Worm (Caenorhabditis elegans): Measurements from ENCODE around the gene rps-22.

rps-22 gene

DNA sequence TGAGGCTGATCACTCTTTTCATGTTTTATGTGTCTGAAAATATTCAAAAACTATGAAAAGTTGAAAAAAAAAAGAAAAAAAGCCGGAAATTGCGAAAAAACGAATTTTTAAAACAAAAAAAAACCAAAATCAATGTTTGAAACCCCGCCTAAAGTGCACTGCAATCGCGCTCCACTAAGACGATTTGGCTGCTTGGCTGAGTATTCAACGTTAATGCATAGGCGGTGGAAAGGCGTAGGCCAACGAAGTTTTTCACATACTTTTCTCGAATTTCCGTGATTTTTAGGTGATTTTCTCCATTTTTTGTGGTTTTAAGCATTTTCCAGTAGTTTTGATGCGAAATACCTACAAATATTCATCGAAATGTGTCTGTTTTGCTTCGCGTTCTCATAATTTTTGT is at the start of gene rps-22, which contains the start of gene polh-1:
Gene rps-22 (plus strand): TSS at position 300 of the 400 bp plus-strand sequence.
Gene polh-1 (minus strand): TSS at position 34 of the 400 bp plus-strand sequence.
- no peak for TF ChIP-seq klf-2 (GFP tag; conservative IDR thresholded peaks at IDR 0.05)
- peak; percentile 72 for TF ChIP-seq cog-1 (tag; optimal IDR thresholded peaks at IDR 0.05)
- peak; percentile 65; the same call in 1 of the 2 replicates for TF ChIP-seq flt-1 (GFP tag; IDR thresholded peaks at IDR 0.05)
- no peak for TF ChIP-seq ztf-29 (GFP tag; IDR thresholded peaks at IDR 0.05)
- TF ChIP-seq ztf-23 (GFP tag; IDR thresholded peaks at IDR 0.05) = peak; percentile 50

DNA sequence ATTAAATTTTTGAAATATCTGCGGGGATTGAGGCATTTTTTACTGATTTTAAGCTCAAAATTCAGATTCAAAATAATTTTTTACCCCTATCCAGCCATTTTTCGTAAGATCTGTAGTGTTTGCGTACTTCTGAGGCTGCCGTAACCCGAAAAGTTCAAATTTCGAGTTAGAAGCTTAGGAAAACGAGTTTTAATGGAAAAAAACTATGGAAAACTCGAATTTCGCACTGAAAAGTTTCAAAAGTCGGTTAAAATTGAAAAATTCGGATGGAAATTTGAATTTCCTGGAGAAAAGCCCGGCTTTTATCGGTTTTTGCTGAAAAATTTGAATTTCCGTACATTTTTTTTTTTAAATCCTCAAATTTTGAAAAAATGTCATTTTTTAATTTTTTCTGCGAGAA is 46.4 kb upstream of the rps-22 start:
- TF ChIP-seq cog-1 (tag; optimal IDR thresholded peaks at IDR 0.05) (no peak), ztf-29 (GFP tag; IDR thresholded peaks at IDR 0.05) (no peak), flt-1 (GFP tag; IDR thresholded peaks at IDR 0.05) (no peak), tab-1 (GFP tag; IDR thresholded peaks at IDR 0.05) (no peak), T22C8.4 (GFP tag; IDR thresholded peaks at IDR 0.05) (no peak), ref-1 (GFP tag; conservative IDR thresholded peaks at IDR 0.05) (no peak), med-1 (GFP tag; optimal IDR thresholded peaks at IDR 0.05; ENCODE audit: insufficient read depth) (no peak), ztf-23 (GFP tag; IDR thresholded peaks at IDR 0.05) (no peak), klf-2 (GFP tag; conservative IDR thresholded peaks at IDR 0.05) (no peak)

DNA sequence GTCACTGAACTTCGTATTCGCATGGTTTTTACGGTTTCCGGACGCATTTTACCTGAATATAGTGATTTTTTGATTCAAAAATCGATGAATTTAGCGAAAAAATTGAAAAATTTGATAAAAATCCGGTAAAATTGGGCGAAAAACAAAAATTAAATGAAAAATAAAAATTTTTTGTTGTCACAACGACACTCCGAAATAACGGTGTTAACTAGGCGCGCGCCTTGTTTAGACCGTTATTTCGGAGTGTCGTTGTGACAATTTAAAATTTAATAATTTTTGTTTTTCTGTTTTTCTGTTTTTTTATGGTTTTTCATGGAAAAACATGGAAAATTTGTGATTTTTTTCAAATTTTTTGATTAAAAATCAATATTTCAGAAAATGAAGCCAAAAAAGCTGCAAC is 44.7 kb upstream of the rps-22 start, which contains the start of the genes B0524.6 and pqn-41:
Gene B0524.6 (minus strand): TSS at position 52 of the 400 bp plus-strand sequence.
Gene pqn-41 (plus strand): TSS at position 370 of the 400 bp plus-strand sequence.
- no peak for TF ChIP-seq ref-1 (GFP tag; conservative IDR thresholded peaks at IDR 0.05)
- TF ChIP-seq med-1 (GFP tag; optimal IDR thresholded peaks at IDR 0.05; ENCODE audit: insufficient read depth) = no peak
- no peak for TF ChIP-seq T22C8.4 (GFP tag; IDR thresholded peaks at IDR 0.05)
- no peak for TF ChIP-seq flt-1 (GFP tag; IDR thresholded peaks at IDR 0.05)
- no peak for TF ChIP-seq tab-1 (GFP tag; IDR thresholded peaks at IDR 0.05)

DNA sequence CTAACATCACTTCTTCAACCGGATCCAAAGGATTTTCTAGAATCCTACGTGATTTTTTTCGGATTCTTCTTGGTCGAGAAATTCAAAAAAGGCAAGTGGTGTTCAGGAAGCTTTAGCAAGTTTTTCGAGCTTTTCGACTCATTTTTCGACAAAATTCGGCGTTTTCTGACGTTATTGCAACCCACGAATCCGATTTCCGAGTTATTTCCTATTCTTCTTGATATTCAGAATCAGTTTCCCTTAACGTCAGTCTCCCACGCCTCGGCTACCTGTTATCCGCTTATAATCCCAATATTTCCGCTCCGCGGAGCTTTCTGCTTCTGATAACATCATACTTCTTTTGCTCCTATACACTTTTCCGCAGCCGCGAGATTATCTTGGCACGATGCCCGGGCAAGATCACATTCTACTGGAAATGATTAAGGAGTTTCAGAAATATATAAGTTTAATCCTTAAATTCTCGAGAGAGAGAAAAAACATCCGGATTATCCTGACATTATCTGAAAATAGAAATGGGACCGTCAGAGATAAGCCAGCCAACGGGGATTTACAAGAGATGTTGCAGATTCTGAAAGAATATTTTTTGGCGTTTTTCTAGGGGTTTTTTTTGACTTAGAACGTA is 31.9 kb upstream of the rps-22 start:
- TF ChIP-seq med-1 (GFP tag; optimal IDR thresholded peaks at IDR 0.05; ENCODE audit: insufficient read depth) (no peak), cog-1 (tag; optimal IDR thresholded peaks at IDR 0.05) (no peak)

DNA sequence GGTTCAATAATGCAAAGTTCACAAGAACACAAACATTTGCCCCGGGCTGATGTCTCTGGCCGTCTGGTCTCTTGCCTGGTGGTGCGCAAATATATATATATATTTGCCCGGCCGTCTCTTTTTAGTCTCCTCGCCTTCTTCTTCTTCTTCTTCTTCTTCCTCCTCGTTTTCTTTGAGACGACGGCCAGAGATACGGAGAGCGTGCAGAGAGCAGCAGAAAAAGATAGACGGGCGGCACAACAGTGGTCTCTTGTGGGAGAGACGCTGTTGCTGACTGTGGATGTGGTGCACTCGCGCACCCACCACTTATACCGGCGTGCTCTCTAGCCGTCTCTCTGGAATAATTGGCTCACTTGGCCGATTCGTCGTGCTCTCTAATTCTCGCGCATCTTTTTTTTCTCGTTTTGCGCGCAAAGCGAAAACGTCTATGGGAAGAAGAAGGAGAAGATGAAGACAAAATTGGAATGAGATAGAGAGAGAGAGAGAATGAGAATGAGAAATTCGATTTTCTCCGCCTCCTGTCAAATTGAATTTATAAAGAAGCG is 29.1 kb upstream of the rps-22 start:
- TF ChIP-seq flt-1 (GFP tag; IDR thresholded peaks at IDR 0.05) = peak; percentile 63; the same call in 1 of the 2 replicates
- no peak for TF ChIP-seq ref-1 (GFP tag; conservative IDR thresholded peaks at IDR 0.05)
- TF ChIP-seq cog-1 (tag; optimal IDR thresholded peaks at IDR 0.05) = peak; percentile 95

DNA sequence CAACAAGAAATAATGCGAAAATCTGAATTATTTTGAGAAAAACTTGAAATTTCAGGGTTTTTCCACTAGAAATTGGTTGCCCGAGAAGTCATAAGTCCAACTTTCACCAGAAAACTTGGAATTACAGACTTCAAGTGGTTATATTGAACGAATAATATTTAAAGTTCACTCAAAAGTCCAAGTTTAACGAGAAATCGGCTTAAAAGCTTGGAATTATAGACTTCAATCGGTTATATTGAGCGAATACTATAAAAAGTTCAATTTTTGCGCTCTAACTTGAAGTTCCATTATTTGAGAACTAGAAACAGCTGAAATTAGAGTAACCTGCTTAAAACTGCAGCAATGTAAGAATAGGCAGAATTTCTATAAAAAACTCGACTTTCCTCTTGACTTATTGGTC is 28.3 kb upstream of the rps-22 start:
- TF ChIP-seq ztf-23 (GFP tag; IDR thresholded peaks at IDR 0.05) (no peak), cog-1 (tag; optimal IDR thresholded peaks at IDR 0.05) (no peak), med-1 (GFP tag; optimal IDR thresholded peaks at IDR 0.05; ENCODE audit: insufficient read depth) (no peak), ref-1 (GFP tag; conservative IDR thresholded peaks at IDR 0.05) (no peak)

DNA sequence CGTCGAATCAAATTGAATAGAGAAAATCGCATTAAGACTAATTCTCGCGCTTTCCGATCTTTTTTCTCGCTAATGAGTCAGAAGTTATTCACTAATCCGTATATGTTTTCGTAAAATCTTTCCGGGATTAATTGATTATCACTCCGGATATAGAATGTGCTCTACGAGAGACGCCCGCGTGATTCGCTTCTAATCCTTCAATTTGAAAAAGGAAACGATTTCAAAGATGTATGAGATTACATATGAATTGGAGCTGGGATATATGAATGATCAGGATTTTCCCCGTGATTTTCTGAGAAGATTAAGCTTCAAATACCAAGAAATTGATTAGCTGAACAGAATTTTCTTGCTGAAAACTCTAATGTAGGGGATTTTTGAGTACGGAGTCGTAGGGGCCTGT is 27.8 kb upstream of the rps-22 start:
- TF ChIP-seq med-1 (GFP tag; optimal IDR thresholded peaks at IDR 0.05; ENCODE audit: insufficient read depth) (no peak), T22C8.4 (GFP tag; IDR thresholded peaks at IDR 0.05) (no peak), tab-1 (GFP tag; IDR thresholded peaks at IDR 0.05) (no peak), flt-1 (GFP tag; IDR thresholded peaks at IDR 0.05) (no peak), ztf-29 (GFP tag; IDR thresholded peaks at IDR 0.05) (no peak), ztf-23 (GFP tag; IDR thresholded peaks at IDR 0.05) (no peak), klf-2 (GFP tag; conservative IDR thresholded peaks at IDR 0.05) (no peak)

DNA sequence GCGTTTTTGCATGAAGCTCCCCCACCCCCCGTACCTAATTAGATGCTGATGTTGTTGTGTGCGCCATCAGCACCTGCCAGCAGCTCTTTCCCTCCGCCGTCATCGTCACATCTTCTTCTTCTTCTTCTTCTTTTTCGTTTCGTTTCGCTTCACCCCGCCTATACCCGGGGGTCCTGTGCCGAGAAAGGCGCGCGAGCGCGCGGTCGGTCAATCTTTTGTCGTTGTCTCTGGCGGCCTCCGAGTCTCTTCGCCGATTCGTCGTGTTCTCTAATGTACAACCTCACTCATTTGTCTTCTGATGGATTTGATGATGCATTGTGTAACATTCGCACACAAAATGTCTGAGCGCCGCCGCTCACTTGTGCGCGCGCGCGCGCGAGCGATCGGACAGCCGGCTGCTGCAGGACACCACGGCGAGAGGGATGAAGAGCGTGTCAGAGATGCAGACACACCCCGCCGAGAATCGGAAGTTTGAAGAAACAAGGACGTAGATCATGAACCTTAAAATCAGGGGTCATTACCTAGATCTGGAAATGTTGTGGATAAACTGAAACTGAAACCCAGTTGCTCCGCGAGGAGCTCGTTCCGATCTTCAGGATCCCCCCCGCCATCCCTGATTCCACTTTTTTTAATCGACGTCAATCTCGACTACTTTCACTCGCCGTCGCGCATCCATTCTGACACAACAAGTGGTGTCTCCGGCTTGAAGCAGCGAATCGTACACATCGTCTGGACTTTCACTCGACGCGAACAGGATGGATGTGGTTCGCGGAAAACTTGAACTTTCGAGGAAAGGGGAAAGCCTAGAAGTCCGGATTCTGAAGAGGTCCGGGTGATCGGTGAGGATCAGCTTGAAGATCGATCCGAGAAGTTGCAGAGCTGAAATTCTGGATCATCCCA is 26.7 kb upstream of the rps-22 start:
- no peak for TF ChIP-seq klf-2 (GFP tag; conservative IDR thresholded peaks at IDR 0.05)
- 0 out of 2 replicates have a peak, but pooled peaks have one; percentile 7 for TF ChIP-seq ztf-23 (GFP tag; IDR thresholded peaks at IDR 0.05)
- TF ChIP-seq ztf-29 (GFP tag; IDR thresholded peaks at IDR 0.05) = peak; percentile 48; the same call in 1 of the 2 replicates
- no peak for TF ChIP-seq med-1 (GFP tag; optimal IDR thresholded peaks at IDR 0.05; ENCODE audit: insufficient read depth)
- TF ChIP-seq T22C8.4 (GFP tag; IDR thresholded peaks at IDR 0.05) = no peak
- TF ChIP-seq tab-1 (GFP tag; IDR thresholded peaks at IDR 0.05) = peak; percentile 61; the same call in 1 of the 2 replicates
- peak; percentile 79 for TF ChIP-seq flt-1 (GFP tag; IDR thresholded peaks at IDR 0.05)
- peak; percentile 97 for TF ChIP-seq cog-1 (tag; optimal IDR thresholded peaks at IDR 0.05)
- no peak for TF ChIP-seq ref-1 (GFP tag; conservative IDR thresholded peaks at IDR 0.05)

DNA sequence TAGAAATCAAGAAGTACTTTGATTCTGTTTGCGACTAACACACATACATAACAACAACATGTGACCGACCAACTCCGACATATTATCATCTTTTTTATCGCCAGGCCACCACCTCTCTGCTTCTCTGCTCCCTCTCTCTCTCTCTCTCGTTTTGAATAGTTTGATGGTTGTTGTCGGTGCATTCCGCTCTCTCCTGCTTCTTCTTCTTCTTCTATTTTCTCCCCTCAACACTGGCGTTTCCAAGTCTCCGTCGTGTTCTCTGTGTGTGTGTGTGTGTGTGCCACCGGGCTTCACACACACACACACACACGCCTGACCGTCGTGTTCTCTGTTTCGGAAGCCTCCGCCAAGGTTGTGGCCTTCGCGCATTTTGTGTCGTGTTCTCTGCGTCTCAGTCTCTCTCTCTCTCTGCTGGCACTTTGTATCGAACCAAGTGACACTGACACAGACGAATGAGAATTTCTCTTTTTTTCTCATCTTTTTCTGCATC is 25.2 kb upstream of the rps-22 start:
- TF ChIP-seq tab-1 (GFP tag; IDR thresholded peaks at IDR 0.05) = peak; percentile 14; the same call in 1 of the 2 replicates
- TF ChIP-seq med-1 (GFP tag; optimal IDR thresholded peaks at IDR 0.05; ENCODE audit: insufficient read depth) = no peak
- TF ChIP-seq ztf-29 (GFP tag; IDR thresholded peaks at IDR 0.05) = peak; percentile 87
- no peak for TF ChIP-seq ref-1 (GFP tag; conservative IDR thresholded peaks at IDR 0.05)
- TF ChIP-seq flt-1 (GFP tag; IDR thresholded peaks at IDR 0.05) = peak; percentile 75
- no peak for TF ChIP-seq T22C8.4 (GFP tag; IDR thresholded peaks at IDR 0.05)
- TF ChIP-seq klf-2 (GFP tag; conservative IDR thresholded peaks at IDR 0.05) = no peak
- peak; percentile 99 for TF ChIP-seq cog-1 (tag; optimal IDR thresholded peaks at IDR 0.05)
- 0 out of 2 replicates have a peak, but pooled peaks have one; percentile 45 for TF ChIP-seq ztf-23 (GFP tag; IDR thresholded peaks at IDR 0.05)
